Fruit fly (Drosophila melanogaster) whole organism, embryonic: ENCODE results near the gene CG11454.

Experiments
- Ada2b ChIP-seq: fragments of 200-800 bp; sonication (Bioruptor generic); IDR thresholded peaks from 2 replicates; pipeline ENCODE4 v1.3.6; 2022; ENCODE audit warnings: missing biosample characterization, missing genetic modification characterization
- Antp ChIP-seq: fragments of 200-800 bp; sonication (Bioruptor generic); optimal IDR thresholded peaks from 3 replicates; lab custom pipeline; 2016; ENCODE audit warnings: missing biosample characterization, missing genetic modification characterization
- B-H1 ChIP-seq: fragments of 200-800 bp; sonication (Bioruptor generic); IDR thresholded peaks from 3 replicates; pipeline ENCODE4 v1.3.6; 2022; ENCODE audit warnings: missing biosample characterization, missing genetic modification characterization
- CG10274 ChIP-seq: fragments of 200-800 bp; sonication (Bioruptor generic); optimal IDR thresholded peaks from 3 replicates; lab custom pipeline; 2017; ENCODE audit warnings: missing biosample characterization, mild to moderate bottlenecking, missing genetic modification characterization
- CG12155 ChIP-seq: fragments of 200-800 bp; sonication (Bioruptor generic); optimal IDR thresholded peaks from 3 replicates; lab custom pipeline; 2016; ENCODE audit warnings: missing biosample characterization, missing genetic modification characterization
- CG12744 ChIP-seq: fragments of 200-800 bp; sonication (Bioruptor generic); optimal IDR thresholded peaks from 2 replicates; lab custom pipeline; 2016; ENCODE audit warnings: missing biosample characterization, missing genetic modification characterization
- CG13894 ChIP-seq: fragments of 200-800 bp; sonication (Bioruptor generic); optimal IDR thresholded peaks from 3 replicates; lab custom pipeline; 2018; ENCODE audit warnings: missing biosample characterization, mild to moderate bottlenecking, missing genetic modification characterization, moderate library complexity
- CG14710 ChIP-seq: fragments of 200-800 bp; sonication (Bioruptor generic); optimal IDR thresholded peaks from 3 replicates; lab custom pipeline; 2019; ENCODE audit warnings: missing biosample characterization, mild to moderate bottlenecking, missing genetic modification characterization, moderate library complexity
- CG15269 ChIP-seq: fragments of 200-800 bp; sonication (Bioruptor generic); optimal IDR thresholded peaks from 2 replicates; lab custom pipeline; 2018; ENCODE audit warnings: missing biosample characterization, mild to moderate bottlenecking, missing genetic modification characterization, moderate library complexity
- CG17186 ChIP-seq: fragments of 200-800 bp; sonication (Bioruptor generic); optimal IDR thresholded peaks from 3 replicates; lab custom pipeline; 2017; ENCODE audit warnings: missing biosample characterization, missing genetic modification reagents, missing genetic modification characterization
- CG17361 ChIP-seq: fragments of 200-800 bp; sonication (Bioruptor generic); IDR thresholded peaks from 3 replicates; pipeline ENCODE4 v1.3.6; 2022; ENCODE audit warnings: missing biosample characterization, missing genetic modification characterization
- CG3281 ChIP-seq: fragments of 200-800 bp; sonication (Bioruptor generic); optimal IDR thresholded peaks from 3 replicates; lab custom pipeline; 2017; ENCODE audit warnings: missing biosample characterization, mild to moderate bottlenecking, missing genetic modification characterization
- CG33213 ChIP-seq: fragments of 200-800 bp; sonication (Bioruptor generic); optimal IDR thresholded peaks from 3 replicates; lab custom pipeline; 2016; ENCODE audit warnings: missing biosample characterization, missing genetic modification characterization
- CG3407 ChIP-seq: fragments of 200-800 bp; sonication (Bioruptor generic); optimal IDR thresholded peaks from 2 replicates; lab custom pipeline; 2018; ENCODE audit warnings: missing biosample characterization, mild to moderate bottlenecking, missing genetic modification characterization
- CG34422 ChIP-seq: fragments of 200-800 bp; sonication (Bioruptor generic); IDR thresholded peaks from 3 replicates; pipeline ENCODE4 v1.3.6; 2022; ENCODE audit warnings: missing biosample characterization, missing genetic modification characterization
- CG4730 ChIP-seq: fragments of 200-800 bp; sonication (Bioruptor generic); IDR thresholded peaks from 2 replicates; pipeline ENCODE4 v1.3.6; 2022; ENCODE audit warnings: missing biosample characterization, missing genetic modification characterization
- CG7271 ChIP-seq: fragments of 200-800 bp; sonication (Bioruptor generic); optimal IDR thresholded peaks from 2 replicates; lab custom pipeline; 2018; ENCODE audit warnings: missing biosample characterization, mild to moderate bottlenecking, missing genetic modification characterization, moderate library complexity
- CG8924 ChIP-seq: fragments of 200-800 bp; optimal IDR thresholded peaks from 3 replicates; lab custom pipeline; 2019; ENCODE audit warnings: missing biosample characterization, mild to moderate bottlenecking, missing genetic modification characterization, moderate library complexity
- CG9437 ChIP-seq: fragments of 200-800 bp; sonication (Bioruptor generic); optimal IDR thresholded peaks from 2 replicates; lab custom pipeline; 2018; ENCODE audit warnings: missing biosample characterization, mild to moderate bottlenecking, missing genetic modification characterization
- D19B ChIP-seq: fragments of 200-800 bp; sonication (Bioruptor generic); optimal IDR thresholded peaks from 2 replicates; lab custom pipeline; 2017; ENCODE audit warnings: missing biosample characterization, mild to moderate bottlenecking, missing genetic modification characterization
- Eip74EF ChIP-seq, 2 experiments: fragments of 200-800 bp in 1 of 2; fragments of >200 bp in 1 of 2; sonication (Bioruptor generic) in 1 of 2; optimal IDR thresholded peaks; 2 replicates each; lab custom pipeline; 2017 to 2019; ENCODE audit warnings: missing biosample characterization in 2 of 2, missing genetic modification characterization in 2 of 2, mild to moderate bottlenecking in 1 of 2, moderate library complexity in 1 of 2
- Hand ChIP-seq: fragments of 200-800 bp; sonication (Bioruptor generic); optimal IDR thresholded peaks from 2 replicates; lab custom pipeline; 2017; ENCODE audit warnings: mild to moderate bottlenecking, missing biosample characterization, missing genetic modification reagents, missing genetic modification characterization
- Kr ChIP-seq: fragments of 200-800 bp; sonication (Bioruptor generic); optimal IDR thresholded peaks from 2 replicates; lab custom pipeline; 2017; ENCODE audit warnings: missing biosample characterization, mild to moderate bottlenecking, missing genetic modification characterization
- Max ChIP-seq: fragments of 200-800 bp; sonication (Bioruptor generic); optimal IDR thresholded peaks from 2 replicates; lab custom pipeline; 2016; ENCODE audit warnings: missing biosample characterization, mild to moderate bottlenecking, missing genetic modification characterization
- Neu2 ChIP-seq: fragments of 200-800 bp; sonication (Bioruptor generic); optimal IDR thresholded peaks from 3 replicates; lab custom pipeline; 2016; ENCODE audit warnings: missing biosample characterization, missing genetic modification characterization, borderline replicate concordance
- Oli ChIP-seq: fragments of 200-800 bp; sonication (Bioruptor generic); optimal IDR thresholded peaks from 2 replicates; lab custom pipeline; 2018; ENCODE audit warnings: missing biosample characterization, mild to moderate bottlenecking, missing genetic modification characterization, moderate library complexity
- Opbp ChIP-seq: fragments of 200-800 bp; sonication (Bioruptor generic); IDR thresholded peaks from 3 replicates; pipeline ENCODE4 v1.3.6; 2022; ENCODE audit warnings: missing biosample characterization, missing genetic modification characterization; ENCODE audit not compliant: partially characterized antibody
- Sin3A ChIP-seq: fragments of >200 bp; optimal IDR thresholded peaks from 2 replicates; lab custom pipeline; 2018
- Taf1 ChIP-seq: fragments of 200-800 bp; sonication (Bioruptor generic); IDR thresholded peaks from 2 replicates; pipeline ENCODE4 v1.3.6; 2022; ENCODE audit warnings: missing biosample characterization, missing genetic modification characterization
- al ChIP-seq: fragments of 200-800 bp; sonication (Bioruptor generic); IDR thresholded peaks from 2 replicates; pipeline ENCODE4 v1.3.6; 2022; ENCODE audit warnings: missing biosample characterization, missing genetic modification characterization
- ato ChIP-seq: fragments of 200-800 bp; sonication (Bioruptor generic); IDR thresholded peaks from 2 replicates; pipeline ENCODE4 v1.3.6; 2022; ENCODE audit warnings: missing biosample characterization, missing genetic modification characterization; ENCODE audit not compliant: partially characterized antibody
- bowl ChIP-seq: fragments of 200-800 bp; sonication (Bioruptor generic); IDR thresholded peaks from 2 replicates; pipeline ENCODE4 v1.3.6; 2022; ENCODE audit warnings: missing biosample characterization, missing genetic modification characterization
- chn ChIP-seq: fragments of 200-800 bp; sonication (Bioruptor generic); optimal IDR thresholded peaks from 2 replicates; lab custom pipeline; 2016; ENCODE audit warnings: missing biosample characterization, missing genetic modification characterization
- crol ChIP-seq: fragments of 200-800 bp; sonication (Bioruptor generic); IDR thresholded peaks from 2 replicates; pipeline ENCODE4 v1.3.6; 2022; ENCODE audit warnings: missing biosample characterization, missing genetic modification characterization
- disco-r ChIP-seq: fragments of 200-800 bp; sonication (Bioruptor generic); optimal IDR thresholded peaks from 2 replicates; lab custom pipeline; 2016; ENCODE audit warnings: missing biosample characterization, missing genetic modification characterization
- esg ChIP-seq: fragments of 200-800 bp; sonication (Bioruptor generic); conservative IDR thresholded peaks from 2 replicates; pipeline ENCODE4 v1.3.6; 2022; ENCODE audit warnings: missing biosample characterization, missing genetic modification characterization
- ftz-f1 ChIP-seq: fragments of 200-800 bp; sonication (Bioruptor generic); optimal IDR thresholded peaks from 2 replicates; lab custom pipeline; 2016; ENCODE audit warnings: missing biosample characterization, missing genetic modification characterization
- gcm ChIP-seq: fragments of 200-800 bp; sonication (Bioruptor generic); optimal IDR thresholded peaks from 2 replicates; lab custom pipeline; 2019; ENCODE audit warnings: missing biosample characterization, mild to moderate bottlenecking, missing genetic modification characterization, moderate library complexity
- gsb-n ChIP-seq: fragments of 200-800 bp; sonication (Bioruptor generic); optimal IDR thresholded peaks from 3 replicates; lab custom pipeline; 2018; ENCODE audit warnings: missing biosample characterization, mild to moderate bottlenecking, missing genetic modification characterization
- kay ChIP-seq: fragments of 200-800 bp; sonication (Bioruptor generic); optimal IDR thresholded peaks from 2 replicates; lab custom pipeline; 2016; ENCODE audit warnings: missing biosample characterization, missing genetic modification characterization
- ken ChIP-seq: fragments of 200-800 bp; sonication (Bioruptor generic); IDR thresholded peaks from 3 replicates; pipeline ENCODE4 v1.3.6; 2022; ENCODE audit warnings: missing biosample characterization, missing genetic modification characterization
- knrl ChIP-seq: fragments of 200-800 bp; sonication (Bioruptor generic); IDR thresholded peaks from 3 replicates; pipeline ENCODE4 v1.3.6; 2022; ENCODE audit warnings: missing biosample characterization, missing genetic modification characterization; ENCODE audit not compliant: partially characterized antibody
- odd ChIP-seq: fragments of 200-800 bp; sonication (Bioruptor generic); optimal IDR thresholded peaks from 2 replicates; lab custom pipeline; 2017; ENCODE audit warnings: missing biosample characterization, mild to moderate bottlenecking, missing genetic modification characterization
- pho ChIP-seq: fragments of 200-800 bp; sonication (Bioruptor generic); optimal IDR thresholded peaks from 2 replicates; lab custom pipeline; 2016; ENCODE audit warnings: missing biosample characterization, missing genetic modification characterization
- pita ChIP-seq: fragments of 200-800 bp; sonication (Bioruptor generic); optimal IDR thresholded peaks from 2 replicates; lab custom pipeline; 2017; ENCODE audit warnings: missing biosample characterization, mild to moderate bottlenecking, missing genetic modification characterization
- seq ChIP-seq: fragments of 200-800 bp; sonication (Bioruptor generic); IDR thresholded peaks from 2 replicates; pipeline ENCODE4 v1.3.6; 2022; ENCODE audit warnings: missing biosample characterization, missing genetic modification characterization
- sim ChIP-seq: fragments of 200-800 bp; sonication (Bioruptor generic); IDR thresholded peaks from 2 replicates; pipeline ENCODE4 v1.3.6; 2022; ENCODE audit warnings: missing biosample characterization, missing genetic modification characterization
- slou ChIP-seq: fragments of 200-800 bp; sonication (Bioruptor generic); optimal IDR thresholded peaks from 3 replicates; lab custom pipeline; 2016; ENCODE audit warnings: missing biosample characterization, missing genetic modification characterization
- tio ChIP-seq: fragments of 200-800 bp; sonication (Bioruptor generic); optimal IDR thresholded peaks from 2 replicates; lab custom pipeline; 2017; ENCODE audit warnings: missing biosample characterization, missing genetic modification characterization, inconsistent platforms
- trem ChIP-seq: fragments of 200-800 bp; optimal IDR thresholded peaks from 3 replicates; lab custom pipeline; 2019; ENCODE audit warnings: missing biosample characterization, mild to moderate bottlenecking, missing genetic modification characterization, moderate library complexity
- usp ChIP-seq: fragments of >200 bp; optimal IDR thresholded peaks from 2 replicates; lab custom pipeline; 2017; ENCODE audit warnings: missing biosample characterization, missing genetic modification characterization
- wek ChIP-seq: fragments of 200-800 bp; sonication (Bioruptor generic); optimal IDR thresholded peaks from 3 replicates; lab custom pipeline; 2018; ENCODE audit warnings: missing biosample characterization, mild to moderate bottlenecking, missing genetic modification characterization, moderate library complexity

Gene CG11454

dm6 chr2L:155215-155712, 12.1 kb downstream of the CG11454 start, which contains the start of gene Pus10 (continued):
- TF ChIP-seq CG15269 (tag; lab: Kevin White, UChicago): no peak
- TF ChIP-seq Neu2 (GFP tag; lab: Kevin White, UChicago): peak; percentile 8
- peak; percentile 16 for TF ChIP-seq CG9437
- TF ChIP-seq CG4730 (GFP tag; lab: Robert Waterston, UW): no peak
- no peak for TF ChIP-seq gsb-n (tag; lab: Kevin White, UChicago)
- no peak for TF ChIP-seq Kr (GFP tag; lab: Kevin White, UChicago)
- no peak for TF ChIP-seq wek (GFP tag; lab: Kevin White, UChicago)
- TF ChIP-seq Opbp (GFP tag; lab: Robert Waterston, UW): no peak
- TF ChIP-seq CG17186: no peak
- TF ChIP-seq seq (GFP tag; lab: Robert Waterston, UW): no peak
- TF ChIP-seq knrl: no peak
- no peak for TF ChIP-seq kay (GFP tag; lab: Kevin White, UChicago)
- no peak for TF ChIP-seq slou (GFP tag; lab: Kevin White, UChicago)
- no peak for TF ChIP-seq pho (GFP tag; lab: Kevin White, UChicago)
- TF ChIP-seq ato: no peak
- TF ChIP-seq B-H1 (GFP tag; lab: Robert Waterston, UW): no peak
- TF ChIP-seq CG10274: no peak
- TF ChIP-seq Eip74EF (GFP tag; optimal IDR thresholded peaks at IDR 0.05; lab: Kevin White, UChicago): no peak
- TF ChIP-seq ftz-f1 (GFP tag; lab: Kevin White, UChicago): no peak
- TF ChIP-seq CG13894 (tag; lab: Kevin White, UChicago): no peak
- TF ChIP-seq CG34422 (GFP tag; lab: Robert Waterston, UW): no peak
- TF ChIP-seq CG12744 (GFP tag; lab: Kevin White, UChicago): no peak
- no peak for TF ChIP-seq Ada2b (GFP tag; lab: Robert Waterston, UW)
- no peak for TF ChIP-seq bowl (GFP tag; lab: Robert Waterston, UW)
- TF ChIP-seq al (GFP tag; lab: Robert Waterston, UW): no peak
- no peak for TF ChIP-seq tio (GFP tag; lab: Kevin White, UChicago)
- TF ChIP-seq ken (GFP tag; lab: Robert Waterston, UW): no peak
- TF ChIP-seq trem (tag; lab: Kevin White, UChicago): peak; percentile 17
- no peak for TF ChIP-seq sim (GFP tag; lab: Robert Waterston, UW)
- TF ChIP-seq CG14710 (tag; lab: Kevin White, UChicago): peak; percentile 5
- TF ChIP-seq CG8924: peak; percentile 65
- TF ChIP-seq gcm: no peak
- TF ChIP-seq Antp (GFP tag; lab: Kevin White, UChicago): no peak
- TF ChIP-seq pita: no peak
- TF ChIP-seq Hand (GFP tag; lab: Kevin White, UChicago): no peak
- TF ChIP-seq CG17361 (GFP tag; lab: Robert Waterston, UW): no peak
- no peak for TF ChIP-seq disco-r (GFP tag; lab: Kevin White, UChicago)
- peak; percentile 8 for TF ChIP-seq CG12155 (GFP tag; lab: Kevin White, UChicago)
- TF ChIP-seq CG3281 (GFP tag; lab: Kevin White, UChicago): no peak
- TF ChIP-seq crol (GFP tag; lab: Robert Waterston, UW): no peak
- no peak for TF ChIP-seq usp
- TF ChIP-seq CG33213 (GFP tag; lab: Kevin White, UChicago): no peak
- TF ChIP-seq chn: peak; percentile 47
- TF ChIP-seq Sin3A (lab: Kevin White, UChicago): peak; percentile 20
- no peak for TF ChIP-seq CG7271 (tag; lab: Kevin White, UChicago)
- TF ChIP-seq Max (GFP tag; lab: Kevin White, UChicago): peak; percentile 27
- no peak for TF ChIP-seq D19B (GFP tag; lab: Kevin White, UChicago)
- TF ChIP-seq esg (GFP tag; lab: Robert Waterston, UW): no peak
- TF ChIP-seq odd (GFP tag; lab: Kevin White, UChicago): no peak
- TF ChIP-seq Taf1 (GFP tag; lab: Robert Waterston, UW): no peak
- no peak for TF ChIP-seq Oli
- TF ChIP-seq CG3407: no peak
